Worm (Caenorhabditis elegans) whole organism, late embryonic: ENCODE data around the gene ints-11.

Source experiments
- K09A11.1 ChIP-seq: sonication (generic microtip); optimal IDR thresholded peaks from 2 replicates; lab custom pipeline; 2017; ENCODE audit warnings: antibody characterized with exemption, mild to moderate bottlenecking, missing genetic modification characterization, missing compliant biosample characterization; ENCODE audit not compliant: insufficient read depth
- ama-1 ChIP-seq: fragments of 150-350 bp; optimal IDR thresholded peaks from 2 replicates; lab custom pipeline; 2014
- ceh-48 ChIP-seq: sonication (generic microtip); optimal IDR thresholded peaks from 2 replicates; lab custom pipeline; 2016; ENCODE audit warnings: missing genetic modification characterization, inconsistent platforms, missing compliant biosample characterization
- che-1 ChIP-seq: sonication (generic microtip); optimal IDR thresholded peaks from 2 replicates; lab custom pipeline; 2016; ENCODE audit warnings: mild to moderate bottlenecking, missing genetic modification characterization, missing compliant biosample characterization
- fkh-10 ChIP-seq: fragments of 150-350 bp; optimal IDR thresholded peaks from 2 replicates; lab custom pipeline; 2014; ENCODE audit warnings: missing biosample characterization, missing genetic modification reagents, missing genetic modification characterization
- nfya-1 ChIP-seq: sonication (generic microtip); optimal IDR thresholded peaks from 2 replicates; lab custom pipeline; 2017; ENCODE audit warnings: missing genetic modification characterization, mild to moderate bottlenecking, missing compliant biosample characterization, antibody characterized with exemption, moderate library complexity
- pha-2 ChIP-seq: sonication (generic microtip); optimal IDR thresholded peaks from 2 replicates; lab custom pipeline; 2017; ENCODE audit warnings: mild to moderate bottlenecking, missing genetic modification characterization, missing compliant biosample characterization
- rnt-1 ChIP-seq: sonication (generic microtip); optimal IDR thresholded peaks from 2 replicates; lab custom pipeline; 2016; ENCODE audit warnings: missing genetic modification characterization, missing compliant biosample characterization

- TF ChIP-seq ama-1 (lab: Kevin White, UChicago) (no peak), che-1 (tag; lab: Kevin White, UChicago) (no peak), rnt-1 (no peak), pha-2 (tag; lab: Kevin White, UChicago) (no peak), ceh-48 (tag; lab: Kevin White, UChicago) (no peak), fkh-10 (GFP tag; lab: Kevin White, UChicago) (no peak), K09A11.1 (no peak), nfya-1 (tag; lab: Kevin White, UChicago) (peak; percentile 77)
These were observed 25.9 kb downstream of the ints-11 start for ce11 chrII:8117426-8117825.
